Worm (Caenorhabditis elegans) whole organism, young adult: Measurements from ENCODE around the gene T06D8.10.
A peak's percentile ranks its signal among the peaks of the same experiment; 100 is the strongest.

ENCODE experiments used
- B0019.2 ChIP-seq: fragments of 200-800 bp; sonication (Bioruptor generic); conservative IDR thresholded peaks from 2 replicates; pipeline ENCODE4 v1.3.6; 2022; ENCODE audit warnings: missing genetic modification reagents, missing genetic modification characterization, missing compliant biosample characterization
- D2030.7 ChIP-seq: fragments of 200-800 bp; sonication (Bioruptor generic); IDR thresholded peaks from 2 replicates; pipeline ENCODE4 v1.3.6; 2022; ENCODE audit warnings: missing genetic modification reagents, missing genetic modification characterization, missing compliant biosample characterization
- F37B4.10 ChIP-seq: fragments of 200-800 bp; sonication (Bioruptor generic); IDR thresholded peaks from 2 replicates; pipeline ENCODE4 v1.3.6; 2022; ENCODE audit warnings: missing genetic modification characterization, missing compliant biosample characterization
- F49E8.2 ChIP-seq: sonication (generic microtip); optimal IDR thresholded peaks from 3 replicates; lab custom pipeline; 2017; ENCODE audit warnings: missing genetic modification characterization, mild to moderate bottlenecking, missing compliant biosample characterization, antibody characterized with exemption, moderate library complexity; ENCODE audit not compliant: insufficient read depth
- Y56A3A.18 ChIP-seq: fragments of 200-800 bp; sonication (Bioruptor generic); IDR thresholded peaks from 2 replicates; pipeline ENCODE4 v1.3.6; 2022; ENCODE audit warnings: missing genetic modification reagents, missing genetic modification characterization, missing compliant biosample characterization
- Y67H2A.10 ChIP-seq: fragments of 200-800 bp; sonication (Bioruptor generic); conservative IDR thresholded peaks from 2 replicates; pipeline ENCODE4 v1.3.6; 2022; ENCODE audit warnings: missing genetic modification reagents, missing genetic modification characterization, missing compliant biosample characterization
- Y79H2A.3 ChIP-seq: fragments of 200-800 bp; sonication (Bioruptor generic); conservative IDR thresholded peaks from 2 replicates; pipeline ENCODE4 v1.3.6; 2022; ENCODE audit warnings: missing genetic modification reagents, missing genetic modification characterization, missing compliant biosample characterization
- Y95B8A.8 ChIP-seq: fragments of 200-800 bp; sonication (Bioruptor generic); IDR thresholded peaks from 2 replicates; pipeline ENCODE4 v1.3.6; 2022; ENCODE audit warnings: missing genetic modification reagents, missing genetic modification characterization, missing compliant biosample characterization
- ZK185.1 ChIP-seq: sonication (generic microtip); optimal IDR thresholded peaks from 2 replicates; lab custom pipeline; 2016; ENCODE audit warnings: mild to moderate bottlenecking, missing genetic modification characterization, missing compliant biosample characterization; ENCODE audit not compliant: poor library complexity, severe bottlenecking
- aptf-3 ChIP-seq: fragments of 200-800 bp; sonication (Bioruptor generic); IDR thresholded peaks from 2 replicates; pipeline ENCODE4 v1.3.6; 2022; ENCODE audit warnings: missing genetic modification characterization, missing compliant biosample characterization
- atf-7 ChIP-seq: sonication (generic microtip); optimal IDR thresholded peaks from 2 replicates; lab custom pipeline; 2017; ENCODE audit warnings: mild to moderate bottlenecking, missing genetic modification characterization, missing compliant biosample characterization
- attf-6 ChIP-seq: fragments of 200-800 bp; sonication (Bioruptor generic); IDR thresholded peaks from 2 replicates; pipeline ENCODE4 v1.3.6; 2022; ENCODE audit warnings: missing genetic modification reagents, missing genetic modification characterization, missing compliant biosample characterization
- bed-2 ChIP-seq: fragments of 200-800 bp; sonication (Bioruptor generic); IDR thresholded peaks from 2 replicates; pipeline ENCODE4 v1.3.6; 2022; ENCODE audit warnings: missing genetic modification reagents, missing genetic modification characterization, missing compliant biosample characterization
- cebp-1 ChIP-seq, 2 experiments: fragments of 200-800 bp in 1 of 2; sonication (Bioruptor generic) in 1 of 2; sonication (generic microtip) in 1 of 2; IDR thresholded peaks in 1 of 2; optimal IDR thresholded peaks in 1 of 2; 2 replicates each; pipeline versions ENCODE4 v1.3.6 to Lab custom; 2017 to 2022; ENCODE audit warnings: missing compliant biosample characterization in 2 of 2, missing genetic modification characterization in 2 of 2, mild to moderate bottlenecking in 1 of 2, missing genetic modification reagents in 1 of 2, moderate library complexity in 1 of 2
- cebp-2 ChIP-seq: fragments of 200-800 bp; sonication (Bioruptor generic); IDR thresholded peaks from 2 replicates; pipeline ENCODE4 v1.3.6; 2022; ENCODE audit warnings: missing genetic modification characterization, missing compliant biosample characterization
- ceh-40 ChIP-seq: fragments of 200-800 bp; sonication (Bioruptor generic); IDR thresholded peaks from 2 replicates; pipeline ENCODE4 v1.3.6; 2022; ENCODE audit warnings: missing genetic modification characterization, missing compliant biosample characterization
- fkh-3 ChIP-seq: sonication (generic microtip); optimal IDR thresholded peaks from 2 replicates; lab custom pipeline; 2016; ENCODE audit warnings: mild to moderate bottlenecking, missing genetic modification characterization, missing compliant biosample characterization
- gei-17 ChIP-seq: fragments of 200-800 bp; sonication (Bioruptor generic); optimal IDR thresholded peaks from 2 replicates; lab custom pipeline; 2018; ENCODE audit warnings: mild to moderate bottlenecking, missing genetic modification characterization, missing compliant biosample characterization
- hmg-1.2 ChIP-seq: fragments of 200-800 bp; sonication (Bioruptor generic); IDR thresholded peaks from 2 replicates; pipeline ENCODE4 v1.3.6; 2022; ENCODE audit warnings: missing genetic modification reagents, missing genetic modification characterization, missing compliant biosample characterization
- hmg-20 ChIP-seq: fragments of 200-800 bp; sonication (Bioruptor generic); IDR thresholded peaks from 2 replicates; pipeline ENCODE4 v1.3.6; 2022; ENCODE audit warnings: missing genetic modification reagents, missing genetic modification characterization, missing compliant biosample characterization
- hrde-1 ChIP-seq: sonication (generic microtip); optimal IDR thresholded peaks from 2 replicates; lab custom pipeline; 2016; ENCODE audit warnings: missing genetic modification characterization, mild to moderate bottlenecking, missing compliant biosample characterization, moderate library complexity, missing genotype, missing genetic modification reagents, borderline replicate concordance
- hsf-1 ChIP-seq: fragments of 200-800 bp; sonication (Bioruptor generic); IDR thresholded peaks from 2 replicates; pipeline ENCODE4 v1.3.6; 2022; ENCODE audit warnings: missing genetic modification reagents, missing genetic modification characterization, missing compliant biosample characterization
- lag-1 ChIP-seq: fragments of 200-800 bp; sonication (Bioruptor generic); IDR thresholded peaks from 2 replicates; pipeline ENCODE4 v1.3.6; 2022; ENCODE audit warnings: missing genetic modification reagents, missing genetic modification characterization, missing compliant biosample characterization
- let-607 ChIP-seq, 2 experiments: fragments of 200-800 bp in 1 of 2; sonication (Bioruptor generic) in 1 of 2; sonication (generic microtip) in 1 of 2; optimal IDR thresholded peaks; 2 replicates each; lab custom pipeline; 2016 to 2018; ENCODE audit warnings: mild to moderate bottlenecking in 2 of 2, missing compliant biosample characterization in 2 of 2, missing genetic modification characterization in 2 of 2, moderate library complexity in 2 of 2, missing genotype in 1 of 2
- lin-26 ChIP-seq: fragments of 200-800 bp; sonication (Bioruptor generic); IDR thresholded peaks from 2 replicates; pipeline ENCODE4 v1.3.6; 2022; ENCODE audit warnings: missing genetic modification reagents, missing genetic modification characterization, missing compliant biosample characterization
- lin-54 ChIP-seq: fragments of 200-800 bp; sonication (Bioruptor generic); optimal IDR thresholded peaks from 2 replicates; lab custom pipeline; 2018; ENCODE audit warnings: mild to moderate bottlenecking, missing genetic modification characterization, missing compliant biosample characterization
- lsl-1 ChIP-seq: fragments of 200-800 bp; sonication (Bioruptor generic); optimal IDR thresholded peaks from 2 replicates; lab custom pipeline; 2018; ENCODE audit warnings: mild to moderate bottlenecking, missing genetic modification characterization, moderate library complexity, missing compliant biosample characterization
- lsy-27 ChIP-seq: sonication (generic microtip); optimal IDR thresholded peaks from 2 replicates; lab custom pipeline; 2017; ENCODE audit warnings: missing genetic modification characterization, mild to moderate bottlenecking, missing compliant biosample characterization, antibody characterized with exemption, missing genotype, borderline replicate concordance; ENCODE audit not compliant: insufficient read depth
- madf-3 ChIP-seq: fragments of 200-800 bp; sonication (Bioruptor generic); IDR thresholded peaks from 2 replicates; pipeline ENCODE4 v1.3.6; 2022; ENCODE audit warnings: missing genetic modification reagents, missing genetic modification characterization, missing compliant biosample characterization
- mel-28 ChIP-seq: sonication (generic microtip); optimal IDR thresholded peaks from 2 replicates; lab custom pipeline; 2016; ENCODE audit warnings: borderline replicate concordance, mild to moderate bottlenecking, missing genetic modification characterization, missing compliant biosample characterization
- mxl-1 ChIP-seq: sonication (generic microtip); optimal IDR thresholded peaks from 2 replicates; lab custom pipeline; 2016; ENCODE audit warnings: missing genetic modification characterization, missing compliant biosample characterization
- nfya-1 ChIP-seq: sonication (generic microtip); optimal IDR thresholded peaks from 2 replicates; lab custom pipeline; 2017; ENCODE audit warnings: antibody characterized with exemption, missing compliant biosample characterization, missing genetic modification characterization, borderline replicate concordance; ENCODE audit not compliant: insufficient read depth
- pha-4 ChIP-seq: fragments of 150-350 bp; sonication (generic microtip); optimal IDR thresholded peaks from 2 replicates; lab custom pipeline; 2014; ENCODE audit warnings: missing biosample characterization, missing genetic modification reagents, missing genetic modification characterization
- rcor-1 ChIP-seq: fragments of 200-800 bp; sonication (Bioruptor generic); IDR thresholded peaks from 2 replicates; pipeline ENCODE4 v1.3.6; 2022; ENCODE audit warnings: missing genetic modification reagents, missing genetic modification characterization, missing compliant biosample characterization
- sdz-38 ChIP-seq: sonication (generic microtip); optimal IDR thresholded peaks from 2 replicates; lab custom pipeline; 2016; ENCODE audit warnings: missing genotype, missing genetic modification characterization, missing compliant biosample characterization
- snpc-1.1 ChIP-seq: sonication (generic microtip); optimal IDR thresholded peaks from 2 replicates; lab custom pipeline; 2017; ENCODE audit warnings: missing genetic modification characterization, mild to moderate bottlenecking, missing compliant biosample characterization, antibody characterized with exemption, moderate library complexity, missing genotype, missing genetic modification reagents; ENCODE audit not compliant: insufficient read depth
- tbp1 ChIP-seq: fragments of 200-800 bp; sonication (Bioruptor generic); optimal IDR thresholded peaks from 2 replicates; lab custom pipeline; 2018; ENCODE audit warnings: mild to moderate bottlenecking, missing genetic modification characterization, missing compliant biosample characterization
- tbx-9 ChIP-seq: sonication (generic microtip); optimal IDR thresholded peaks from 2 replicates; lab custom pipeline; 2016; ENCODE audit warnings: borderline replicate concordance, missing genetic modification characterization, inconsistent platforms, missing compliant biosample characterization
- unc-130 ChIP-seq: sonication (generic microtip); optimal IDR thresholded peaks from 2 replicates; lab custom pipeline; 2016; ENCODE audit warnings: missing genetic modification reagents, missing genetic modification characterization, missing compliant biosample characterization
- ztf-26 ChIP-seq: sonication (generic microtip); optimal IDR thresholded peaks from 2 replicates; lab custom pipeline; 2017; ENCODE audit warnings: missing genetic modification characterization, missing compliant biosample characterization

T06D8.10 gene

DNA sequence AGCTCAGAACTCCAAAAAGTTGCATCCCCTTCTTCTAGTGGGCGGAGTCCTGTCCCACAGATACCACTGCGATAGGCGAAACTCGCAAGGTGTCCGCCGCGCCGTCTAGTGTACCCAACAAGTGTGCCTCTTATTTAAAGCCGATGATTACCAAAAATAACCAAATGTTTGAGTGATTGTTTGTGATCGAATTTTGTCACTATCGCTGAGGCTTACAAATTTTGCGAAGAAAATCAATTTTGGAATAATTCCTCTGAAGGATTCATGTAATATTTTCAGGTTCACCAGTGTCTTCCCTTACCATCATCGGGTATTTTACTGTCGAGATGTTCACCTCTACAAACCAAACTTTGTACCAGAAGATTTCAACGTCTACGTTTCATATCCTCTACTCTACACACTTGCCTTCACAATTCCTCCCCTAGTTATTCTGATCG, 23.3 kb downstream of the T06D8.10 start (continued):
- TF ChIP-seq mel-28 (tag; lab: Kevin White, UChicago) (no peak), cebp-1 (GFP tag; IDR thresholded peaks at IDR 0.05; lab: Robert Waterston, UW) (no peak), cebp-1 (tag; optimal IDR thresholded peaks at IDR 0.05; lab: Kevin White, UChicago) (no peak), B0019.2 (GFP tag; lab: Robert Waterston, UW) (peak; percentile 61), gei-17 (GFP tag; lab: Kevin White, UChicago) (peak; percentile 78), fkh-3 (no peak), snpc-1.1 (tag; lab: Kevin White, UChicago) (peak; percentile 99), lag-1 (no peak), tbp1 (GFP tag; lab: Kevin White, UChicago) (peak; percentile 82), hsf-1 (GFP tag; lab: Robert Waterston, UW) (peak; percentile 52), cebp-2 (GFP tag; lab: Robert Waterston, UW) (no peak), hmg-1.2 (GFP tag; lab: Robert Waterston, UW) (peak; percentile 98), hmg-20 (GFP tag; lab: Robert Waterston, UW) (peak; percentile 68; the same call in 1 of the 2 replicates), nfya-1 (tag; lab: Kevin White, UChicago) (no peak), lin-26 (GFP tag; lab: Robert Waterston, UW) (peak; percentile 64; the same call in 1 of the 2 replicates), sdz-38 (tag; lab: Kevin White, UChicago) (no peak), atf-7 (tag; lab: Kevin White, UChicago) (peak; percentile 54), Y56A3A.18 (GFP tag; lab: Robert Waterston, UW) (peak; percentile 66; the same call in 1 of the 2 replicates), lsy-27 (tag; lab: Kevin White, UChicago) (no peak), aptf-3 (GFP tag; lab: Robert Waterston, UW) (0 out of 2 replicates have a peak, but pooled peaks have one; percentile 9), D2030.7 (GFP tag; lab: Robert Waterston, UW) (peak; percentile 94), rcor-1 (GFP tag; lab: Robert Waterston, UW) (peak; percentile 91), tbx-9 (tag; lab: Kevin White, UChicago) (peak; percentile 11), let-607 (tag; optimal IDR thresholded peaks at IDR 0.05; lab: Kevin White, UChicago) (peak; percentile 50 to 68), F37B4.10 (no peak), F49E8.2 (peak; percentile 88), ztf-26 (tag; lab: Kevin White, UChicago) (no peak), attf-6 (GFP tag; lab: Robert Waterston, UW) (peak; percentile 93), lin-54 (GFP tag; lab: Kevin White, UChicago) (peak; percentile 85), hrde-1 (tag; lab: Kevin White, UChicago) (peak; percentile 32), pha-4 (tag; lab: Kevin White, UChicago) (no peak), unc-130 (GFP tag; lab: Kevin White, UChicago) (peak; percentile 33), ceh-40 (GFP tag; lab: Robert Waterston, UW) (0 out of 2 replicates have a peak, but pooled peaks have one; percentile 4), Y95B8A.8 (no peak), lsl-1 (GFP tag; lab: Kevin White, UChicago) (peak; percentile 92), Y79H2A.3 (GFP tag; lab: Robert Waterston, UW) (0 out of 2 replicates have a peak, but pooled peaks have one; percentile 67), Y67H2A.10 (no peak), bed-2 (GFP tag; lab: Robert Waterston, UW) (no peak), ZK185.1 (tag; lab: Kevin White, UChicago) (peak; percentile 81), madf-3 (GFP tag; lab: Robert Waterston, UW) (peak; percentile 76; the same call in 1 of the 2 replicates), mxl-1 (tag; lab: Kevin White, UChicago) (no peak)
